Worm (Caenorhabditis elegans) whole organism, mixed stage, embryonic: ENCODE measurements around the gene ZK593.3.

ENCODE experiments used
- bed-3 ChIP-seq: fragments of 200-800 bp; sonication (Bioruptor generic); optimal IDR thresholded peaks from 3 replicates; lab custom pipeline; 2018; ENCODE audit warnings: mild to moderate bottlenecking, missing genetic modification characterization, moderate library complexity, missing compliant biosample characterization
- blmp-1 ChIP-seq: fragments of 150-350 bp; optimal IDR thresholded peaks from 2 replicates; lab custom pipeline; 2014; ENCODE audit warnings: missing biosample characterization, missing genetic modification characterization
- ceh-83 ChIP-seq: fragments of 200-800 bp; sonication (Bioruptor generic); optimal IDR thresholded peaks from 2 replicates; lab custom pipeline; 2018; ENCODE audit warnings: mild to moderate bottlenecking, missing genetic modification characterization, missing compliant biosample characterization
- elt-3 ChIP-seq: fragments of 150-350 bp; optimal IDR thresholded peaks from 2 replicates; lab custom pipeline; 2014; ENCODE audit warnings: missing biosample characterization, missing genetic modification characterization
- hlh-1 ChIP-seq: fragments of 150-350 bp; optimal IDR thresholded peaks from 2 replicates; lab custom pipeline; 2014; ENCODE audit warnings: missing biosample characterization, missing genetic modification reagents, missing genetic modification characterization
- lin-13 ChIP-seq: fragments of 150-350 bp; optimal IDR thresholded peaks from 2 replicates; lab custom pipeline; 2014; ENCODE audit warnings: missing biosample characterization, missing genetic modification characterization
- lsy-2 ChIP-seq: fragments of 150-350 bp; optimal IDR thresholded peaks from 2 replicates; lab custom pipeline; 2014; ENCODE audit warnings: missing biosample characterization, missing genetic modification characterization
- unc-39 ChIP-seq: fragments of 150-350 bp; optimal IDR thresholded peaks from 2 replicates; lab custom pipeline; 2014; ENCODE audit warnings: missing biosample characterization, missing genetic modification characterization
- unc-62 ChIP-seq: fragments of 150-350 bp; optimal IDR thresholded peaks from 2 replicates; lab custom pipeline; 2014; ENCODE audit warnings: missing biosample characterization, missing genetic modification reagents, missing genetic modification characterization
- ztf-11 ChIP-seq: fragments of 150-350 bp; optimal IDR thresholded peaks from 2 replicates; lab custom pipeline; 2014; ENCODE audit warnings: missing biosample characterization, missing genetic modification characterization

DNA sequence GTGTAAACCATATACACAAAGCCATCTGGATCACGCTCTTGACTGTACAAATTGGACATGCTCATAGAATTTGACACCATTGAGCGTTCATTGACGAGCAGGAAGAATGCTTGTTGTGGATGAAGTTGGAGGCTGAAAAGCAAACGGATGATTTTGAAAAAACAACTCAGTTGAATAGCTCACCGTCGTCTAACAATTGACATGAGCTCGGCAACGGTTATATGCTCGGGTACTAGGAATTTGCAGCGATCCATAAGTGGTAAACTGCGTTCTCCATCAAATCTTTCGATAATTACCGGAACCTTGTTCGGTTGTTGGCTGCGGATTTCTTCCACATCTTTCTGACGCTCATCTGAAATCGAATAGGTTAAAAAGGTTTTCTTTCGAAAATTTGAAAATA, 19.3 kb downstream of the ZK593.3 start:
- no peak for TF ChIP-seq bed-3 (GFP tag; lab: Kevin White, UChicago)
- no peak for TF ChIP-seq lsy-2 (tag; lab: Kevin White, UChicago)
- no peak for TF ChIP-seq ztf-11 (tag; lab: Kevin White, UChicago)
- TF ChIP-seq blmp-1 (tag; lab: Kevin White, UChicago): no peak
- TF ChIP-seq elt-3 (tag; lab: Kevin White, UChicago): no peak
- TF ChIP-seq lin-13: no peak
- no peak for TF ChIP-seq hlh-1
- no peak for TF ChIP-seq unc-39
- no peak for TF ChIP-seq unc-62 (GFP tag; lab: Kevin White, UChicago)
- TF ChIP-seq ceh-83: no peak
